Worm (Caenorhabditis elegans): ENCODE measurements around the gene Y55F3AM.5.
A peak's percentile ranks its signal among the peaks of the same experiment; 100 is the strongest.

The Y55F3AM.5 gene

ce11 chrIV:991181-991642 is 7.8 kb upstream of the Y55F3AM.5 start (continued):
- TF ChIP-seq B0019.2 (GFP tag; conservative IDR thresholded peaks at IDR 0.05) (peak; percentile 76), aptf-2 (GFP tag; conservative IDR thresholded peaks at IDR 0.05) (peak; percentile 87), C17E4.6 (GFP tag; IDR thresholded peaks at IDR 0.05) (peak; percentile 84), dpl-1 (GFP tag; optimal IDR thresholded peaks at IDR 0.05) (peak; percentile 35), Y95B8A.8 (GFP tag; IDR thresholded peaks at IDR 0.05) (peak; percentile 87), let-607 (tag; optimal IDR thresholded peaks at IDR 0.05) (peak in 1 of 2 experiments; percentile 45), dpff-1 (tag; optimal IDR thresholded peaks at IDR 0.05) (peak; percentile 83), madf-6 (GFP tag; IDR thresholded peaks at IDR 0.05) (peak; percentile 89), snpc-1.3 (tag; optimal IDR thresholded peaks at IDR 0.05; ENCODE audit: insufficient read depth) (peak; percentile 97), ceh-58 (GFP tag; IDR thresholded peaks at IDR 0.05) (0 out of 2 replicates have a peak, but pooled peaks have one; percentile 52), ztf-3 (GFP tag; optimal IDR thresholded peaks at IDR 0.05) (no peak), tbp1 (GFP tag; optimal IDR thresholded peaks at IDR 0.05) (peak; percentile 80), nhr-27 (tag; optimal IDR thresholded peaks at IDR 0.05) (no peak), T07F8.4 (tag; optimal IDR thresholded peaks at IDR 0.05) (peak; percentile 41), athp-1 (tag; optimal IDR thresholded peaks at IDR 0.05) (peak; percentile 83), die-1 (tag; optimal IDR thresholded peaks at IDR 0.05) (peak; percentile 71), ceh-100 (GFP tag; IDR thresholded peaks at IDR 0.05) (peak; percentile 72), repo-1 (tag; optimal IDR thresholded peaks at IDR 0.05) (peak; percentile 69), F55B11.4 (tag; optimal IDR thresholded peaks at IDR 0.05; ENCODE audit: borderline replicate concordance, insufficient read depth) (no peak), hmg-1.2 (GFP tag; IDR thresholded peaks at IDR 0.05) (peak; percentile 92), lin-40 (tag; optimal IDR thresholded peaks at IDR 0.05) (no peak), Y53F4B.3 (GFP tag; IDR thresholded peaks at IDR 0.05) (peak; percentile 82), Y79H2A.3 (GFP tag; conservative IDR thresholded peaks at IDR 0.05) (peak; percentile 88; the same call in 1 of the 2 replicates), xnd-1 (tag; optimal IDR thresholded peaks at IDR 0.05) (peak; percentile 52), madf-10 (tag; optimal IDR thresholded peaks at IDR 0.05) (no peak), nhr-90 (tag; optimal IDR thresholded peaks at IDR 0.05) (peak; percentile 56), hlh-12 (tag; optimal IDR thresholded peaks at IDR 0.05) (peak; percentile 6), him-1 (tag; optimal IDR thresholded peaks at IDR 0.05) (peak; percentile 80), dox-1 (GFP tag; IDR thresholded peaks at IDR 0.05) (peak; percentile 97), hsf-1 (GFP tag; IDR thresholded peaks at IDR 0.05) (peak; percentile 80), chd-7 (tag; optimal IDR thresholded peaks at IDR 0.05) (peak; percentile 39), Y53G8AR.9 (GFP tag; conservative IDR thresholded peaks at IDR 0.05) (peak; percentile 41; the same call in 1 of the 2 replicates), Y56A3A.18 (GFP tag; IDR thresholded peaks at IDR 0.05) (no peak; the same call in 1 of the 2 replicates), ets-4 (GFP tag; optimal IDR thresholded peaks at IDR 0.05) (no peak), ekl-4 (GFP tag; IDR thresholded peaks at IDR 0.05) (peak; percentile 96), lsl-1 (GFP tag; optimal IDR thresholded peaks at IDR 0.05) (peak; percentile 85), mes-4 (tag; optimal IDR thresholded peaks at IDR 0.05) (peak; percentile 61), attf-3 (GFP tag; conservative IDR thresholded peaks at IDR 0.05) (peak; percentile 75)

All from whole organism, young adult.